Fruit fly (Drosophila melanogaster): ENCODE data around the gene toc.

DNA sequence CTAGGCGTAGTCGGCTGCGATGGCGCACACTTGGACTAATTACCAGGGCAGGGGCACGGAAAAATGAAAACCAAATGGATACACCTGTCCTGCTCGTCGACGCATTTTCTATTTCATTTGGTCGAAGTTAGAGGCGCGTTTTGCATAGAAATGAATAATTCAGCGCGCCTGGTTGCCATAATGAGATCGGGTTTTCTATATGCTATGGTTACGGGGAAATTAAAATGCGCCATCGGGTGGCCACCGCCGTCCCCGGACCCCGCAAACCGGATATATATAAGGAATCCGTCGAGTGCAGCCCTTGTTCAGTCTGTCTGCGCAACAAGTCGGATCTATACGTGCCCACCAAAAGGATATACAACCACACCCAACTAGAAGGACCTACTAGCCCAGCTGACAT, 100.9 kb downstream of the toc start, which contains the start of gene FASN2:
- TF ChIP-seq CG16779 (tag; optimal IDR thresholded peaks at IDR 0.05) (no peak), Eip78C (GFP tag) (no peak), CG15336 (GFP tag; IDR thresholded peaks at IDR 0.05) (no peak), eg (GFP tag; IDR thresholded peaks at IDR 0.05) (no peak), Blimp-1 (GFP tag; optimal IDR thresholded peaks at IDR 0.05) (no peak)
